Fruit fly (Drosophila melanogaster) whole organism, pupa: ENCODE data around the gene Rab30.

Source experiments
- CG10348 ChIP-seq: fragments of 200-800 bp; sonication (Bioruptor generic); IDR thresholded peaks from 2 replicates; pipeline ENCODE4 v1.3.6; 2022; ENCODE audit warnings: missing biosample characterization, missing genetic modification characterization
- CG12605 ChIP-seq: fragments of 200-800 bp; sonication (Bioruptor generic); IDR thresholded peaks from 2 replicates; pipeline ENCODE4 v1.3.6; 2022; ENCODE audit warnings: missing biosample characterization, missing genetic modification characterization
- CG13204 ChIP-seq: fragments of 200-800 bp; sonication (Bioruptor generic); optimal IDR thresholded peaks from 2 replicates; lab custom pipeline; 2018; ENCODE audit warnings: missing biosample characterization, mild to moderate bottlenecking, missing genetic modification characterization, moderate library complexity
- CG14655 ChIP-seq: fragments of 200-800 bp; sonication (Bioruptor generic); optimal IDR thresholded peaks from 3 replicates; lab custom pipeline; 2017; ENCODE audit warnings: mild to moderate bottlenecking, missing biosample characterization, missing genetic modification reagents, missing genetic modification characterization
- CG15710 ChIP-seq: fragments of 200-800 bp; sonication (Bioruptor generic); optimal IDR thresholded peaks from 2 replicates; lab custom pipeline; 2018; ENCODE audit warnings: missing biosample characterization, mild to moderate bottlenecking, missing genetic modification characterization, moderate library complexity
- CG17806 ChIP-seq: fragments of 200-800 bp; sonication (Bioruptor generic); optimal IDR thresholded peaks from 2 replicates; lab custom pipeline; 2018; ENCODE audit warnings: missing biosample characterization, mild to moderate bottlenecking, missing genetic modification characterization, moderate library complexity
- CG32121 ChIP-seq: fragments of 200-800 bp; sonication (Bioruptor generic); IDR thresholded peaks from 2 replicates; pipeline ENCODE4 v1.3.6; 2022; ENCODE audit warnings: missing biosample characterization, missing genetic modification characterization
- CG34367 ChIP-seq: fragments of 200-800 bp; sonication (Bioruptor generic); optimal IDR thresholded peaks from 2 replicates; lab custom pipeline; 2018; ENCODE audit warnings: missing biosample characterization, mild to moderate bottlenecking, missing genetic modification characterization
- CG4496 ChIP-seq: fragments of 200-800 bp; sonication (Bioruptor generic); IDR thresholded peaks from 3 replicates; pipeline ENCODE4 v1.3.6; 2022; ENCODE audit warnings: missing biosample characterization, missing genetic modification characterization
- CG8159 ChIP-seq: fragments of 200-800 bp; sonication (Bioruptor generic); optimal IDR thresholded peaks from 3 replicates; lab custom pipeline; 2018; ENCODE audit warnings: missing biosample characterization, mild to moderate bottlenecking, missing genetic modification characterization, moderate library complexity
- CG8301 ChIP-seq: fragments of 200-800 bp; sonication (Bioruptor generic); optimal IDR thresholded peaks from 2 replicates; lab custom pipeline; 2018; ENCODE audit warnings: missing biosample characterization, mild to moderate bottlenecking, missing genetic modification characterization
- CG9948 ChIP-seq: fragments of 200-800 bp; sonication (Bioruptor generic); optimal IDR thresholded peaks from 2 replicates; lab custom pipeline; 2018; ENCODE audit warnings: missing biosample characterization, mild to moderate bottlenecking, missing genetic modification characterization, moderate library complexity
- D1 ChIP-seq: fragments of 200-800 bp; sonication (Bioruptor generic); optimal IDR thresholded peaks from 2 replicates; lab custom pipeline; 2018; ENCODE audit warnings: missing biosample characterization, mild to moderate bottlenecking, missing genetic modification characterization, moderate library complexity
- EcR ChIP-seq: fragments of 200-800 bp; sonication (Bioruptor generic); optimal IDR thresholded peaks from 3 replicates; lab custom pipeline; 2019; ENCODE audit warnings: missing biosample characterization, missing genetic modification characterization, mild to moderate bottlenecking, moderate library complexity, missing genetic modification reagents
- Ets98B ChIP-seq: fragments of 200-800 bp; sonication (Bioruptor generic); IDR thresholded peaks from 2 replicates; pipeline ENCODE4 v1.3.6; 2022; ENCODE audit warnings: missing biosample characterization, missing genetic modification characterization
- Pif1A ChIP-seq: fragments of 200-800 bp; sonication (Bioruptor generic); optimal IDR thresholded peaks from 3 replicates; lab custom pipeline; 2016; ENCODE audit warnings: missing biosample characterization, missing genetic modification characterization
- Pif1B ChIP-seq: fragments of 200-800 bp; sonication (Bioruptor generic); optimal IDR thresholded peaks from 3 replicates; lab custom pipeline; 2016; ENCODE audit warnings: missing biosample characterization, missing genetic modification characterization
- Snoo ChIP-seq: fragments of 200-800 bp; sonication (Bioruptor generic); optimal IDR thresholded peaks from 3 replicates; lab custom pipeline; 2017; ENCODE audit warnings: missing biosample characterization, mild to moderate bottlenecking, missing genetic modification characterization, inconsistent platforms
- fd96Ca ChIP-seq: fragments of 200-800 bp; sonication (Bioruptor generic); IDR thresholded peaks from 3 replicates; pipeline ENCODE4 v1.3.6; 2022; ENCODE audit warnings: missing biosample characterization, missing genetic modification characterization
- gl ChIP-seq: fragments of 200-800 bp; sonication (Bioruptor generic); optimal IDR thresholded peaks from 2 replicates; lab custom pipeline; 2018; ENCODE audit warnings: missing biosample characterization, mild to moderate bottlenecking, missing genetic modification characterization
- rn ChIP-seq: fragments of 200-800 bp; sonication (Bioruptor generic); IDR thresholded peaks from 2 replicates; pipeline ENCODE4 v1.3.6; 2022; ENCODE audit warnings: missing biosample characterization, missing genetic modification characterization

Gene Rab30

DNA sequence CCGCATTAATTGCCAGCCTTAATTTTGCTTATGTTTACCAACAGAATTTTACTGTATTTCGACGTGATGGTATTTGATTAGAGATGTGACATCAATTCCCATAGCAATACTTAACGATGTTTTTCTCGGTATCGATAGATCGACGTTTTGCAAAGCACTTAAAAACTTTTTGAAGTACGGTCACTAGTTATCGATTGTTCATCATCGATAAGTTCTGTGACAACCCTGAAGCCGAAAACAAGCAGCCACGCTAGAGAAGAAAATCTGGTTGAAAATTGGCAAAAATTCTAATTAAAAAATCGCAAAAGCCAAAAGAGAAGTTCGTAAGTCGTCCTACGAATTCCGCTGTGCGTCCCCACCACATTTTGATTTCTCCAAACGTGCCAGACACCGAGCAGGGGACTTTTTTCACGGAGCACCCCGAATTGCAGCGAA lies at the start of gene Rab30, which contains the start of gene Caper:
Gene Rab30 (minus strand): TSS at position 90 of the 435 bp plus-strand sequence.
Gene Caper (plus strand): TSS at position 205 of the 435 bp plus-strand sequence.
- no peak for TF ChIP-seq Snoo (tag; lab: Kevin White, UChicago)
- no peak for TF ChIP-seq Pif1B
- 0 out of 2 replicates have a peak, but pooled peaks have one; percentile 16 for TF ChIP-seq CG10348 (GFP tag; lab: Robert Waterston, UW)
- TF ChIP-seq CG4496 (GFP tag; lab: Robert Waterston, UW) = peak; percentile 61
- no peak for TF ChIP-seq EcR (GFP tag; lab: Kevin White, UChicago)
- peak; percentile 63 for TF ChIP-seq Ets98B (GFP tag; lab: Robert Waterston, UW)
- TF ChIP-seq CG12605 (GFP tag; lab: Robert Waterston, UW) = no peak
- no peak for TF ChIP-seq gl (tag; lab: Kevin White, UChicago)

DNA sequence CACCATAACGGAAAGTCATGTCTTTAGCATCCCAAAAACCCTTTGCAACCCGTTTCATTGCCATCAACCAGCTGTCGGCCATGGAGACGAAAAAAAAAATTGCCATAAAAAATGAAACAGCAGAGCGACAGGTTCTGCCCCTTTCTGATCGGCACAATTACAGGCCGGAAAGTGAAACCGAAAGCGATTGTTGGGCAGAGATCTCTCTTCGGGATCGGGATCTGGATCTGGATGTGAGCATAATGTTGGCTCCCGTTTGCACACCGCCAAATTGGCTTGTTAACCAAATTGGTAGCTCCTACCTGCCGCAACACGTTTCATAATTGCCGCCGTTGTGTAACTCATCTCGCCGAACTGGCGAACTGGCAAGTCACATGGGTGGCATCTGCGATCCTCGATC lies 49.8 kb upstream of the Rab30 start:
- TF ChIP-seq EcR (GFP tag; lab: Kevin White, UChicago) (peak; percentile 71), CG8159 (tag; lab: Kevin White, UChicago) (no peak)
- TF ChIP-seq, all 21 proteins: peak for 1

DNA sequence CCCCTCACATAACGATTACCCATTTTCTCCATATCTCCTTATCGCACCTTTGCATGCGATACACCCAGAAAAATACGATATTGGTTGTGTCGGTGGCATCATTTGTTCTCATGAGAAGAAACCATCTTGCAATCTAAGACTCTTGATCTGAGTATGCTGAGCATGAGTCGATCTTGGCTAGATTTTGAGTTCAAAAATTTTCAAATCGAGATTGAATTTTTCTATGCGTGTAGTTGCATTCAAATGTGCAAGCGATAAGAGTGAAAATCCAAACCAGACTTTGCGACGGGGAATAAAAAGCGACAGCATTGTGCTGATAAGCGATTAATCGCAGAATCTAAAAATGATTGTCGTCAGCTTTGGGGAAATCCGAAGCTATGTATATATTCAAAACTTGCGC lies 48.9 kb upstream of the Rab30 start:
- peak; percentile 39; the same call in 2 of the 3 replicates for TF ChIP-seq fd96Ca
- TF ChIP-seq CG14655 (GFP tag; lab: Kevin White, UChicago) = peak; percentile 16
- no peak for TF ChIP-seq EcR (GFP tag; lab: Kevin White, UChicago)
- 0 out of 3 replicates have a peak, but pooled peaks have one; percentile 29 for TF ChIP-seq CG4496 (GFP tag; lab: Robert Waterston, UW)
- no peak for TF ChIP-seq CG15710 (tag; lab: Kevin White, UChicago)
- TF ChIP-seq rn (GFP tag; lab: Robert Waterston, UW) = no peak
- no peak for TF ChIP-seq Snoo (tag; lab: Kevin White, UChicago)
- no peak for TF ChIP-seq CG8301
- no peak for TF ChIP-seq CG12605 (GFP tag; lab: Robert Waterston, UW)
- TF ChIP-seq Ets98B (GFP tag; lab: Robert Waterston, UW) = no peak
- TF ChIP-seq Pif1B = no peak
- no peak for TF ChIP-seq CG13204 (GFP tag; lab: Kevin White, UChicago)
- TF ChIP-seq CG34367 (tag; lab: Kevin White, UChicago) = no peak
- TF ChIP-seq CG32121 (GFP tag; lab: Robert Waterston, UW) = no peak
- peak; percentile 8 for TF ChIP-seq CG17806
- no peak for TF ChIP-seq CG8159 (tag; lab: Kevin White, UChicago)
- TF ChIP-seq Pif1A (GFP tag; lab: Kevin White, UChicago) = no peak
- TF ChIP-seq D1 (tag; lab: Kevin White, UChicago) = no peak
- no peak for TF ChIP-seq CG10348 (GFP tag; lab: Robert Waterston, UW)
- no peak for TF ChIP-seq CG9948 (tag; lab: Kevin White, UChicago)
- no peak for TF ChIP-seq gl (tag; lab: Kevin White, UChicago)

DNA sequence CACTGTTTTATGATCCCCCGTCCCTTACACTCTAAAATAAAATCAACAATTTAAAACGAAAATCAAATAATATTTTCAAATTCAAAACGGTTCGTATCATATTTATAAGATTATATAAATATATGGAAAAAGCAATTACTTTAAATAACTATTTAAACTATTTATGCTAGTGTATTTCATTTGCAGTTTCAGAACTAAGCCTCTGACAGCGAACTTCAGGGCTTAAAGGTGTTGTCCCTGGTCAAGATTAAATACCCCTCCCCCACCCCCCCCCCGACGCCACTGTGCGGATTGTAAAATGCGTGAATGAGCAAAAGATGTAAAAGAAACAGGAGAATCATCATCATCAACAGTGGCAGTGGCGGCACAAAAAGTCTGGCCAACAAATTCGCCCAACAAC lies 44.4 kb upstream of the Rab30 start:
- no peak for TF ChIP-seq CG10348 (GFP tag; lab: Robert Waterston, UW)
- TF ChIP-seq EcR (GFP tag; lab: Kevin White, UChicago) = no peak
- peak; percentile 22 for TF ChIP-seq CG17806
- no peak for TF ChIP-seq Snoo (tag; lab: Kevin White, UChicago)
- TF ChIP-seq rn (GFP tag; lab: Robert Waterston, UW) = no peak
- no peak for TF ChIP-seq CG12605 (GFP tag; lab: Robert Waterston, UW)
- TF ChIP-seq Pif1B = no peak
- no peak for TF ChIP-seq fd96Ca
- TF ChIP-seq CG34367 (tag; lab: Kevin White, UChicago) = no peak
- TF ChIP-seq CG15710 (tag; lab: Kevin White, UChicago) = peak; percentile 36
- TF ChIP-seq Ets98B (GFP tag; lab: Robert Waterston, UW) = no peak
- no peak for TF ChIP-seq D1 (tag; lab: Kevin White, UChicago)
- peak; percentile 3 for TF ChIP-seq CG14655 (GFP tag; lab: Kevin White, UChicago)
- TF ChIP-seq Pif1A (GFP tag; lab: Kevin White, UChicago) = no peak
- TF ChIP-seq gl (tag; lab: Kevin White, UChicago) = no peak
- TF ChIP-seq CG9948 (tag; lab: Kevin White, UChicago) = peak; percentile 13
- TF ChIP-seq CG32121 (GFP tag; lab: Robert Waterston, UW) = no peak
- TF ChIP-seq CG8301 = no peak
- peak; percentile 45 for TF ChIP-seq CG8159 (tag; lab: Kevin White, UChicago)
- TF ChIP-seq CG4496 (GFP tag; lab: Robert Waterston, UW) = no peak
- TF ChIP-seq CG13204 (GFP tag; lab: Kevin White, UChicago) = no peak

DNA sequence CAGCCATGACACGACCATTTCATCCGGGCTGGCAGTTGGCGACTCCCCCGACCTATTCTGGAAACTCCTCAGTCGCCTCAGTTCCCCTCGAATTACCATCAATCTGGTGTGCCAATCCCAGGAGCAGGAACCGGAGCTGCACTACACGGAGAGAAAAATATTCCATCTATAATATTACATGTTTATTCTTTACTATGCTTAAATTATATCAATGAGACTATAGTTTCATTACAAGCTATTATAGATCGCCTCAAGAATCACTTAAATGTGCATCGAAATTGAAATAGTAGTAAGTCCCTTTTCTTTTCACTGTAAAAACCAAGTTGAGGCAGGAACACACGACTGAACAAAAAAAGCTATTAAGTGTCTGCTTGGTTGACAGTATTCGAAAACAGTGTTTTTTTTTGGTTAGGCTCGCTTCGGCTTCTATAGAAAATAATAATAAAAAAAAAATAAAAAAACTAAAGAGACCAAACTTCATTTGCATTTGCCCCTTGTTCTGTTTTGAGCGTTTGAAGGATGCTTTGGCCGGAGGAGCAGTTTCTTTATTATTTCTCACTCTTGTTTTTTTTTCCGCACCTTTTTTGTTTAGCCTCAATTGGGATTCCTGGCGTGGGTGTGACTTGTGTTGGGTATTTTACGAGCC lies 43.8 kb upstream of the Rab30 start:
- TF ChIP-seq CG8159 (tag; lab: Kevin White, UChicago) = peak; percentile 89
- TF ChIP-seq Pif1A (GFP tag; lab: Kevin White, UChicago) = peak; percentile 86
- peak; percentile 64 for TF ChIP-seq EcR (GFP tag; lab: Kevin White, UChicago)
- TF ChIP-seq CG4496 (GFP tag; lab: Robert Waterston, UW) = peak; percentile 87
- TF ChIP-seq CG15710 (tag; lab: Kevin White, UChicago) = peak; percentile 95
- TF ChIP-seq CG32121 (GFP tag; lab: Robert Waterston, UW) = peak; percentile 52
- TF ChIP-seq CG17806 = peak; percentile 87
- TF ChIP-seq D1 (tag; lab: Kevin White, UChicago) = peak; percentile 32
- TF ChIP-seq Ets98B (GFP tag; lab: Robert Waterston, UW) = peak; percentile 81
- peak; percentile 75 for TF ChIP-seq CG12605 (GFP tag; lab: Robert Waterston, UW)
- peak; percentile 67 for TF ChIP-seq rn (GFP tag; lab: Robert Waterston, UW)
- TF ChIP-seq fd96Ca = peak; percentile 86
- TF ChIP-seq CG8301 = peak; percentile 76
- peak; percentile 73 for TF ChIP-seq gl (tag; lab: Kevin White, UChicago)
- TF ChIP-seq CG10348 (GFP tag; lab: Robert Waterston, UW) = no peak
- TF ChIP-seq CG13204 (GFP tag; lab: Kevin White, UChicago) = peak; percentile 77
- peak; percentile 80 for TF ChIP-seq CG14655 (GFP tag; lab: Kevin White, UChicago)
- TF ChIP-seq CG9948 (tag; lab: Kevin White, UChicago) = peak; percentile 84
- peak; percentile 83 for TF ChIP-seq Pif1B
- peak; percentile 37 for TF ChIP-seq Snoo (tag; lab: Kevin White, UChicago)
- TF ChIP-seq CG34367 (tag; lab: Kevin White, UChicago) = peak; percentile 91
